Fruit fly (Drosophila melanogaster): ENCODE results near the gene TTLL3A.

TTLL3A gene

dm6 chr2L:6693794-6694254 is 46.2 kb downstream of the TTLL3A start (continued):
- no peak for TF ChIP-seq CG8944 (GFP tag; optimal IDR thresholded peaks at IDR 0.05)
- TF ChIP-seq CG14014 (GFP tag; IDR thresholded peaks at IDR 0.05), result 0 out of 2 replicates have a peak, but pooled peaks have one; percentile 34
- TF ChIP-seq tin (GFP tag; optimal IDR thresholded peaks at IDR 0.05), result peak; percentile 27
- no peak for TF ChIP-seq luna (GFP tag; optimal IDR thresholded peaks at IDR 0.05)
- TF ChIP-seq shn (GFP tag; optimal IDR thresholded peaks at IDR 0.05), result no peak
- peak; percentile 84 for TF ChIP-seq Sox100B (GFP tag; optimal IDR thresholded peaks at IDR 0.05)
- no peak for TF ChIP-seq CG3847 (GFP tag; IDR thresholded peaks at IDR 0.05)
- TF ChIP-seq H15 (GFP tag; IDR thresholded peaks at IDR 0.05), result no peak
- no peak for TF ChIP-seq fru (optimal IDR thresholded peaks at IDR 0.05)
- no peak for TF ChIP-seq TFAM (GFP tag; optimal IDR thresholded peaks at IDR 0.05)
- no peak for TF ChIP-seq bab2 (GFP tag; optimal IDR thresholded peaks at IDR 0.05)
- TF ChIP-seq Rfx (GFP tag; IDR thresholded peaks at IDR 0.05), result no peak
- TF ChIP-seq danr (GFP tag; IDR thresholded peaks at IDR 0.05), result 0 out of 2 replicates have a peak, but pooled peaks have one; percentile 28
- 0 out of 2 replicates have a peak, but pooled peaks have one; percentile 33 for TF ChIP-seq CG32532 (GFP tag; IDR thresholded peaks at IDR 0.05)
- no peak for TF ChIP-seq Camta (GFP tag; optimal IDR thresholded peaks at IDR 0.05)
- no peak for TF ChIP-seq CG6791 (GFP tag; IDR thresholded peaks at IDR 0.05; ENCODE audit: partially characterized antibody)
- no peak for TF ChIP-seq ap (GFP tag; IDR thresholded peaks at IDR 0.05)
- no peak; the same call in 1 of the 2 replicates for TF ChIP-seq ttk (GFP tag; IDR thresholded peaks at IDR 0.05)
- TF ChIP-seq ewg (GFP tag; optimal IDR thresholded peaks at IDR 0.05), result peak; percentile 24
- TF ChIP-seq nmo (GFP tag; optimal IDR thresholded peaks at IDR 0.05), result peak; percentile 76
- peak; percentile 5 for TF ChIP-seq CG1603 (tag; optimal IDR thresholded peaks at IDR 0.05)
- TF ChIP-seq E2f1 (GFP tag; IDR thresholded peaks at IDR 0.05), result 0 out of 2 replicates have a peak, but pooled peaks have one; percentile 10
- no peak for TF ChIP-seq toy (GFP tag; IDR thresholded peaks at IDR 0.05)
- no peak for TF ChIP-seq lov (optimal IDR thresholded peaks at IDR 0.05)
- no peak for TF ChIP-seq lov (GFP tag; IDR thresholded peaks at IDR 0.05)
- no peak for TF ChIP-seq run (tag; optimal IDR thresholded peaks at IDR 0.05)
- TF ChIP-seq CG34422 (GFP tag; IDR thresholded peaks at IDR 0.05), result no peak
- peak; percentile 63 for TF ChIP-seq CG14710 (tag; optimal IDR thresholded peaks at IDR 0.05)
- peak; percentile 32; the same call in 1 of the 2 replicates for TF ChIP-seq Ptx1 (GFP tag; IDR thresholded peaks at IDR 0.05)
- TF ChIP-seq CG18619 (GFP tag; optimal IDR thresholded peaks at IDR 0.05), result peak; percentile 45
- TF ChIP-seq CG2889 (GFP tag; IDR thresholded peaks at IDR 0.05), result no peak
- no peak for TF ChIP-seq CG18764 (GFP tag; optimal IDR thresholded peaks at IDR 0.05)
- no peak for TF ChIP-seq Pdp1 (GFP tag; optimal IDR thresholded peaks at IDR 0.05)
- TF ChIP-seq salm (tag; optimal IDR thresholded peaks at IDR 0.05), result no peak
- no peak for TF ChIP-seq Doc3 (GFP tag; IDR thresholded peaks at IDR 0.05; ENCODE audit: partially characterized antibody)
- TF ChIP-seq CG18262 (tag; optimal IDR thresholded peaks at IDR 0.05), result peak; percentile 85
- no peak for TF ChIP-seq Dip2 (GFP tag; IDR thresholded peaks at IDR 0.05)
- TF ChIP-seq corto (GFP tag; optimal IDR thresholded peaks at IDR 0.05), result no peak
- TF ChIP-seq Ada2b (GFP tag; IDR thresholded peaks at IDR 0.05), result peak; percentile 29; the same call in 1 of the 2 replicates
- no peak for TF ChIP-seq Elba2 (GFP tag; optimal IDR thresholded peaks at IDR 0.05)
- no peak for TF ChIP-seq hth (optimal IDR thresholded peaks at IDR 0.05)
- peak; percentile 19 for TF ChIP-seq CG15011 (GFP tag; optimal IDR thresholded peaks at IDR 0.05)
- TF ChIP-seq caup (GFP tag; optimal IDR thresholded peaks at IDR 0.05; ENCODE audit: severe bottlenecking), result peak; percentile 11
- no peak for TF ChIP-seq CG3726 (GFP tag; IDR thresholded peaks at IDR 0.05)
- TF ChIP-seq Bteb2 (GFP tag; optimal IDR thresholded peaks at IDR 0.05), result peak; percentile 8
- no peak for TF ChIP-seq CG1024 (GFP tag; IDR thresholded peaks at IDR 0.05)
- TF ChIP-seq lab (GFP tag; optimal IDR thresholded peaks at IDR 0.05), result peak; percentile 9
- TF ChIP-seq CG12744 (GFP tag; optimal IDR thresholded peaks at IDR 0.05), result no peak
- TF ChIP-seq dmrt11E (tag; optimal IDR thresholded peaks at IDR 0.05), result peak; percentile 54
- no peak for TF ChIP-seq en (GFP tag; optimal IDR thresholded peaks at IDR 0.05)
- no peak for TF ChIP-seq bigmax (GFP tag; optimal IDR thresholded peaks at IDR 0.05)
- no peak for TF ChIP-seq zen (tag; optimal IDR thresholded peaks at IDR 0.05)
